Fruit fly (Drosophila melanogaster) whole organism, embryonic: ENCODE data around the gene nxf4.

Experiments
- Bdp1 ChIP-seq: fragments of 200-800 bp; sonication (Bioruptor generic); optimal IDR thresholded peaks from 3 replicates; lab custom pipeline; 2016; ENCODE audit warnings: missing biosample characterization, missing genetic modification characterization
- CG11695 ChIP-seq: fragments of 200-800 bp; sonication (Bioruptor generic); IDR thresholded peaks from 3 replicates; pipeline ENCODE4 v1.3.6; 2022; ENCODE audit warnings: missing biosample characterization, missing genetic modification characterization
- CG12104 ChIP-seq: fragments of 200-800 bp; sonication (Bioruptor generic); optimal IDR thresholded peaks from 3 replicates; lab custom pipeline; 2016; ENCODE audit warnings: missing biosample characterization, missing genetic modification characterization
- CG12659 ChIP-seq: fragments of 200-800 bp; sonication (Bioruptor generic); optimal IDR thresholded peaks from 3 replicates; lab custom pipeline; 2017; ENCODE audit warnings: mild to moderate bottlenecking, missing biosample characterization, missing genetic modification reagents, missing genetic modification characterization
- CG14014 ChIP-seq: fragments of 200-800 bp; sonication (Bioruptor generic); IDR thresholded peaks from 2 replicates; pipeline ENCODE4 v1.3.6; 2022; ENCODE audit warnings: missing biosample characterization, missing genetic modification characterization
- CG17385 ChIP-seq: fragments of 200-800 bp; sonication (Bioruptor generic); optimal IDR thresholded peaks from 3 replicates; lab custom pipeline; 2018; ENCODE audit warnings: missing biosample characterization, mild to moderate bottlenecking, missing genetic modification characterization
- CG17612 ChIP-seq: fragments of 200-800 bp; sonication (Bioruptor generic); IDR thresholded peaks from 2 replicates; pipeline ENCODE4 v1.3.6; 2022; ENCODE audit warnings: missing biosample characterization, missing genetic modification characterization
- CG2116 ChIP-seq: fragments of 200-800 bp; sonication (Bioruptor generic); optimal IDR thresholded peaks from 3 replicates; lab custom pipeline; 2018; ENCODE audit warnings: missing biosample characterization, mild to moderate bottlenecking, missing genetic modification characterization
- CG32772 ChIP-seq: fragments of 200-800 bp; sonication (Bioruptor generic); IDR thresholded peaks from 2 replicates; pipeline ENCODE4 v1.3.6; 2022; ENCODE audit warnings: missing biosample characterization, missing genetic modification characterization
- CG43689 ChIP-seq: fragments of 200-800 bp; sonication (Bioruptor generic); IDR thresholded peaks from 2 replicates; pipeline ENCODE4 v1.3.6; 2022; ENCODE audit warnings: missing biosample characterization, missing genetic modification characterization
- CG4730 ChIP-seq: fragments of 200-800 bp; sonication (Bioruptor generic); IDR thresholded peaks from 2 replicates; pipeline ENCODE4 v1.3.6; 2022; ENCODE audit warnings: missing biosample characterization, missing genetic modification characterization
- CG7928 ChIP-seq: fragments of 200-800 bp; sonication (Bioruptor generic); optimal IDR thresholded peaks from 2 replicates; lab custom pipeline; 2017; ENCODE audit warnings: missing biosample characterization, mild to moderate bottlenecking, missing genetic modification characterization
- Dad ChIP-seq: fragments of 200-800 bp; sonication (Bioruptor generic); optimal IDR thresholded peaks from 3 replicates; lab custom pipeline; 2016; ENCODE audit warnings: missing biosample characterization, missing genetic modification characterization
- E2f2 ChIP-seq: fragments of 200-800 bp; sonication (Bioruptor generic); IDR thresholded peaks from 2 replicates; pipeline ENCODE4 v1.3.6; 2022; ENCODE audit warnings: missing biosample characterization, missing genetic modification characterization
- Hand ChIP-seq: fragments of 200-800 bp; sonication (Bioruptor generic); optimal IDR thresholded peaks from 2 replicates; lab custom pipeline; 2017; ENCODE audit warnings: mild to moderate bottlenecking, missing biosample characterization, missing genetic modification reagents, missing genetic modification characterization
- Max ChIP-seq: fragments of 200-800 bp; sonication (Bioruptor generic); optimal IDR thresholded peaks from 2 replicates; lab custom pipeline; 2016; ENCODE audit warnings: missing biosample characterization, mild to moderate bottlenecking, missing genetic modification characterization
- NC2α ChIP-seq: fragments of 200-800 bp; sonication (Bioruptor generic); optimal IDR thresholded peaks from 2 replicates; lab custom pipeline; 2016; ENCODE audit warnings: missing biosample characterization, missing genetic modification characterization
- NFAT ChIP-seq: fragments of 200-800 bp; sonication (Bioruptor generic); IDR thresholded peaks from 2 replicates; pipeline ENCODE4 v1.3.6; 2022; ENCODE audit warnings: missing biosample characterization, missing genetic modification characterization
- Oli ChIP-seq: fragments of 200-800 bp; sonication (Bioruptor generic); optimal IDR thresholded peaks from 2 replicates; lab custom pipeline; 2018; ENCODE audit warnings: missing biosample characterization, mild to moderate bottlenecking, missing genetic modification characterization, moderate library complexity
- Ptx1 ChIP-seq: fragments of 200-800 bp; sonication (Bioruptor generic); IDR thresholded peaks from 2 replicates; pipeline ENCODE4 v1.3.6; 2022; ENCODE audit warnings: missing biosample characterization, missing genetic modification characterization
- Ravus ChIP-seq: fragments of 200-800 bp; sonication (Bioruptor generic); IDR thresholded peaks from 2 replicates; pipeline ENCODE4 v1.3.6; 2022; ENCODE audit warnings: missing biosample characterization, missing genetic modification characterization
- Spps ChIP-seq: fragments of 200-800 bp; sonication (Bioruptor generic); optimal IDR thresholded peaks from 2 replicates; lab custom pipeline; 2018; ENCODE audit warnings: missing biosample characterization, mild to moderate bottlenecking, missing genetic modification characterization
- Usf ChIP-seq: fragments of 200-800 bp; sonication (Bioruptor generic); optimal IDR thresholded peaks from 2 replicates; lab custom pipeline; 2017; ENCODE audit warnings: missing genotype, missing biosample characterization, missing genetic modification characterization
- ato ChIP-seq: fragments of 200-800 bp; sonication (Bioruptor generic); IDR thresholded peaks from 2 replicates; pipeline ENCODE4 v1.3.6; 2022; ENCODE audit warnings: missing biosample characterization, missing genetic modification characterization; ENCODE audit not compliant: partially characterized antibody
- crol ChIP-seq: fragments of 200-800 bp; sonication (Bioruptor generic); IDR thresholded peaks from 2 replicates; pipeline ENCODE4 v1.3.6; 2022; ENCODE audit warnings: missing biosample characterization, missing genetic modification characterization
- fd3F ChIP-seq: fragments of 200-800 bp; sonication (Bioruptor generic); optimal IDR thresholded peaks from 2 replicates; lab custom pipeline; 2018; ENCODE audit warnings: missing biosample characterization, mild to moderate bottlenecking, missing genetic modification characterization, moderate library complexity
- fd64A ChIP-seq: fragments of 200-800 bp; sonication (Bioruptor generic); optimal IDR thresholded peaks from 3 replicates; lab custom pipeline; 2018; ENCODE audit warnings: missing biosample characterization, mild to moderate bottlenecking, missing genetic modification characterization
- fru ChIP-seq: fragments of >200 bp; optimal IDR thresholded peaks from 2 replicates; lab custom pipeline; 2017
- gt ChIP-seq: fragments of 200-800 bp; sonication (Bioruptor generic); IDR thresholded peaks from 2 replicates; pipeline ENCODE4 v1.3.6; 2022; ENCODE audit warnings: missing biosample characterization, missing genetic modification characterization
- insv ChIP-seq, 2 experiments: fragments of 200-800 bp; sonication (Bioruptor generic); optimal IDR thresholded peaks; 3 replicates each; lab custom pipeline; 2016 to 2018; ENCODE audit warnings: missing biosample characterization in 2 of 2, missing genetic modification characterization in 2 of 2
- jigr1 ChIP-seq: fragments of 200-800 bp; sonication (Bioruptor generic); IDR thresholded peaks from 3 replicates; pipeline ENCODE4 v1.3.6; 2022; ENCODE audit warnings: missing biosample characterization, missing genetic modification characterization
- kah ChIP-seq: fragments of 200-800 bp; sonication (Bioruptor generic); optimal IDR thresholded peaks from 2 replicates; lab custom pipeline; 2018; ENCODE audit warnings: missing biosample characterization, mild to moderate bottlenecking, missing genetic modification characterization
- lilli ChIP-seq: fragments of 200-800 bp; sonication (Bioruptor generic); optimal IDR thresholded peaks from 3 replicates; lab custom pipeline; 2016; ENCODE audit warnings: missing biosample characterization, missing genetic modification characterization
- lmd ChIP-seq: fragments of 200-800 bp; sonication (Bioruptor generic); IDR thresholded peaks from 2 replicates; pipeline ENCODE4 v1.3.6; 2022; ENCODE audit warnings: missing biosample characterization, missing genetic modification characterization
- mld ChIP-seq: fragments of 200-800 bp; sonication (Bioruptor generic); IDR thresholded peaks from 3 replicates; pipeline ENCODE4 v1.3.6; 2022; ENCODE audit warnings: missing biosample characterization, missing genetic modification characterization; ENCODE audit not compliant: partially characterized antibody
- phol ChIP-seq: fragments of 200-800 bp; sonication (Bioruptor generic); optimal IDR thresholded peaks from 3 replicates; lab custom pipeline; 2018; ENCODE audit warnings: missing biosample characterization, mild to moderate bottlenecking, missing genetic modification characterization, moderate library complexity
- prd ChIP-seq, 3 experiments: fragments of >200 bp in 2 of 3; fragments of 200-800 bp in 1 of 3; sonication (Bioruptor generic) in 1 of 3; optimal IDR thresholded peaks in 2 of 3; IDR thresholded peaks in 1 of 3; 2 replicates in 2 of 3; 3 replicates in 1 of 3; pipeline versions ENCODE4 v1.3.6 to Lab custom; 2017 to 2022; ENCODE audit warnings: missing biosample characterization in 1 of 3, missing genetic modification characterization in 1 of 3
- ro ChIP-seq: fragments of 200-800 bp; sonication (Bioruptor generic); IDR thresholded peaks from 2 replicates; pipeline ENCODE4 v1.3.6; 2022; ENCODE audit warnings: missing biosample characterization, missing genetic modification characterization
- sim ChIP-seq: fragments of 200-800 bp; sonication (Bioruptor generic); IDR thresholded peaks from 2 replicates; pipeline ENCODE4 v1.3.6; 2022; ENCODE audit warnings: missing biosample characterization, missing genetic modification characterization
- slp2 ChIP-seq: fragments of 200-800 bp; sonication (Bioruptor generic); optimal IDR thresholded peaks from 2 replicates; lab custom pipeline; 2016; ENCODE audit warnings: missing biosample characterization, missing genetic modification characterization
- unpg ChIP-seq: fragments of 200-800 bp; sonication (Bioruptor generic); optimal IDR thresholded peaks from 3 replicates; lab custom pipeline; 2018; ENCODE audit warnings: missing biosample characterization, mild to moderate bottlenecking, missing genetic modification characterization, moderate library complexity

nxf4 gene

dm6 chr3R:7362023-7362422 is 15.5 kb downstream of the nxf4 start, which contains the start of gene CG17944:
CG17944 (minus strand) TSS chr3R:7362123.
- TF ChIP-seq CG32772 (GFP tag; lab: Robert Waterston, UW), result no peak
- TF ChIP-seq CG12659 (GFP tag; lab: Kevin White, UChicago), result no peak
- TF ChIP-seq Usf (GFP tag; lab: Kevin White, UChicago), result no peak
- no peak for TF ChIP-seq CG43689 (GFP tag; lab: Robert Waterston, UW)
- TF ChIP-seq NC2α, result no peak
- TF ChIP-seq CG17385, result no peak
- TF ChIP-seq E2f2 (GFP tag; lab: Robert Waterston, UW), result no peak
- no peak for TF ChIP-seq CG11695 (GFP tag; lab: Robert Waterston, UW)
- TF ChIP-seq Oli (tag; lab: Kevin White, UChicago), result no peak
- TF ChIP-seq ro (GFP tag; lab: Robert Waterston, UW), result no peak
- no peak for TF ChIP-seq Spps (tag; lab: Kevin White, UChicago)
- TF ChIP-seq fru (lab: Kevin White, UChicago), result no peak
- TF ChIP-seq fd3F (GFP tag; lab: Kevin White, UChicago), result no peak
- no peak for TF ChIP-seq Ptx1 (GFP tag; lab: Robert Waterston, UW)
- TF ChIP-seq lmd, result no peak
- no peak for TF ChIP-seq CG17612 (GFP tag; lab: Robert Waterston, UW)
- TF ChIP-seq CG4730, result no peak
- TF ChIP-seq ato (GFP tag; lab: Robert Waterston, UW), result no peak
- TF ChIP-seq CG7928 (GFP tag; lab: Kevin White, UChicago), result no peak
- no peak for TF ChIP-seq Ravus (GFP tag; lab: Robert Waterston, UW)

dm6 chr3R:7363673-7364072 is 17.1 kb downstream of the nxf4 start, which contains the start of gene Mst84Dd:
Mst84Dd (minus strand) TSS chr3R:7363773.
- no peak for TF ChIP-seq lilli
- TF ChIP-seq jigr1 (GFP tag; lab: Robert Waterston, UW), result no peak
- no peak for TF ChIP-seq NFAT (GFP tag; lab: Robert Waterston, UW)
- no peak for TF ChIP-seq CG2116
- TF ChIP-seq slp2 (GFP tag; lab: Kevin White, UChicago), result no peak
- no peak for TF ChIP-seq kah (GFP tag; lab: Kevin White, UChicago)
- no peak for TF ChIP-seq phol
- no peak for TF ChIP-seq Bdp1 (GFP tag; lab: Kevin White, UChicago)
- TF ChIP-seq CG12104, result no peak
- no peak for TF ChIP-seq Hand (GFP tag; lab: Kevin White, UChicago)
- no peak for TF ChIP-seq insv (GFP tag; optimal IDR thresholded peaks at IDR 0.05; lab: Kevin White, UChicago)
- no peak for TF ChIP-seq CG14014
- no peak for TF ChIP-seq mld (GFP tag; lab: Robert Waterston, UW)
- TF ChIP-seq sim, result no peak
- TF ChIP-seq unpg (GFP tag; lab: Kevin White, UChicago), result no peak
- no peak for TF ChIP-seq gt (GFP tag; lab: Robert Waterston, UW)
- no peak for TF ChIP-seq crol (GFP tag; lab: Robert Waterston, UW)
- no peak for TF ChIP-seq prd (optimal IDR thresholded peaks at IDR 0.05; lab: Kevin White, UChicago)
- TF ChIP-seq prd (GFP tag; IDR thresholded peaks at IDR 0.05; lab: Robert Waterston, UW), result no peak

dm6 chr3R:7364573-7364972 is 18.0 kb downstream of the nxf4 start, which contains the start of gene Mst84Dc:
Mst84Dc (minus strand) TSS chr3R:7364673.
- no peak for TF ChIP-seq Dad
- no peak for TF ChIP-seq fd64A
- no peak for TF ChIP-seq Max (GFP tag; lab: Kevin White, UChicago)
